Worm (Caenorhabditis elegans): ENCODE data around the gene mboa-1.

Gene mboa-1

DNA sequence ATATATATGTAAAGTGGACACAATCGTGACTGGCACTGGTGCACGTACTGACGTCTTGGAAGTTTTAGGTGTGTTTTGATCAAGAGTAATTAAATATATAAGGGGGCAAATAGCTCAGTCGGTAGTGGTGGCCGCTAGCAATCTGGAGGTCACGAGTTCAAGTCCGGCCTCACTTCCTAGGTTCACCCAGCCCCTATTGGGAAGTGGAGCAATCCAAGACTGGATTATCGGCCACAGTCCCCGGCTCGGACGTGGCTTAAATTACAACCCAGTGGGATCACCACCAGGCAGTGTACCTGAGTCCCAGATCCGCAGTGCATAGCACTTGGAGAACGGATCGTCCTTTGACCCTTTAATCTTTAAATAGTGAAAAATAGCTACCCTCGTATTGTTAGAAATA lies 33.5 kb upstream of the mboa-1 start:
- TF ChIP-seq sox-2 (GFP tag; IDR thresholded peaks at IDR 0.05) (no peak), hlh-6 (tag; optimal IDR thresholded peaks at IDR 0.05) (no peak), K02D7.2 (tag; optimal IDR thresholded peaks at IDR 0.05) (no peak), ahr-1 (tag; optimal IDR thresholded peaks at IDR 0.05) (no peak)

- TF ChIP-seq ceh-30 (tag; optimal IDR thresholded peaks at IDR 0.05) (no peak), elt-4 (tag; optimal IDR thresholded peaks at IDR 0.05) (no peak), odd-2 (tag; optimal IDR thresholded peaks at IDR 0.05) (no peak), tbx-7 (tag; optimal IDR thresholded peaks at IDR 0.05) (no peak)
Observed at ce11 chrX:15997926-15998325, 32.7 kb upstream of the mboa-1 start.

- TF ChIP-seq C08G9.2 (tag; optimal IDR thresholded peaks at IDR 0.05): no peak
- TF ChIP-seq elt-2 (tag; optimal IDR thresholded peaks at IDR 0.05): no peak
- no peak for TF ChIP-seq C38D4.7 (GFP tag; optimal IDR thresholded peaks at IDR 0.05)
- TF ChIP-seq K02D7.2 (tag; optimal IDR thresholded peaks at IDR 0.05): no peak
- no peak for TF ChIP-seq che-1 (tag; optimal IDR thresholded peaks at IDR 0.05)
- no peak for TF ChIP-seq nhr-11 (tag; optimal IDR thresholded peaks at IDR 0.05)
- TF ChIP-seq ceh-18 (tag; optimal IDR thresholded peaks at IDR 0.05): no peak
- no peak for TF ChIP-seq hlh-6 (tag; optimal IDR thresholded peaks at IDR 0.05)
- no peak for TF ChIP-seq ceh-9 (tag; optimal IDR thresholded peaks at IDR 0.05)
- TF ChIP-seq nhr-232 (tag; optimal IDR thresholded peaks at IDR 0.05): no peak
- TF ChIP-seq ceh-6 (GFP tag; optimal IDR thresholded peaks at IDR 0.05): no peak
- no peak for TF ChIP-seq tbx-7 (tag; optimal IDR thresholded peaks at IDR 0.05)
- no peak for TF ChIP-seq sox-4 (tag; optimal IDR thresholded peaks at IDR 0.05)
- TF ChIP-seq syd-9 (tag; optimal IDR thresholded peaks at IDR 0.05): no peak
- TF ChIP-seq ceh-31 (tag; optimal IDR thresholded peaks at IDR 0.05): no peak
Observed at ce11 chrX:16002794-16003193, 27.8 kb upstream of the mboa-1 start.

ce11 chrX:16006529-16006928 lies 24.1 kb upstream of the mboa-1 start, which contains the start of gene C09G1.4:
Gene C09G1.4, minus strand, starts transcription at chrX:16006629.
- TF ChIP-seq zip-5 (tag; optimal IDR thresholded peaks at IDR 0.05) (no peak), eyg-1 (tag; optimal IDR thresholded peaks at IDR 0.05) (no peak), ceh-18 (tag; optimal IDR thresholded peaks at IDR 0.05) (no peak), fkh-6 (tag; optimal IDR thresholded peaks at IDR 0.05) (no peak), Y22D7AL.16 (tag; optimal IDR thresholded peaks at IDR 0.05) (no peak), hlh-6 (tag; optimal IDR thresholded peaks at IDR 0.05) (no peak)

DNA sequence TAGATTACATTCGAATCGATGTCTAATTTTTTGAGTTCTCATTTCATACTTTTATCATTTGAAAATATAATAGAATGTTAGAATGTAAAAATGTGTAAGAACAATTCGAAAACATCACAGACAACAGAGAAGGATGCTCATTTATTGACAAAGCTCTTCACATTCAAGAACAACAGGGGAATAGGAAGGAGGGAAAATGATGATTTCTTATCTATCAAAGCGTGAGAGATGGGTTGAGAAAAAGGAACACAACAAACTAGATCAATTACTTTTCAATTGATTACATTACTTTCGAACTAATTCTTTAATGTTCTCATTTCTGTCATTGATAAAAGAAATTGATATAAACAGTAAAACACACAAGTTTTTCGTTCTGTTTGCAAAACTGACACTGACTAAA lies 13.8 kb upstream of the mboa-1 start, which contains the start of the genes VB0395L.1 and nhx-1:
Gene VB0395L.1 (minus strand): TSS at position 186 of the 400 bp plus-strand sequence.
Gene nhx-1 (plus strand): TSS at position 326 of the 400 bp plus-strand sequence.
- TF ChIP-seq pqm-1 (tag; optimal IDR thresholded peaks at IDR 0.05) (no peak), hlh-15 (tag; optimal IDR thresholded peaks at IDR 0.05) (no peak), syd-9 (tag; optimal IDR thresholded peaks at IDR 0.05) (no peak), npax-4 (tag; optimal IDR thresholded peaks at IDR 0.05) (no peak), pag-3 (tag; optimal IDR thresholded peaks at IDR 0.05; ENCODE audit: borderline replicate concordance) (no peak), odd-2 (tag; optimal IDR thresholded peaks at IDR 0.05) (no peak), unc-42 (tag; optimal IDR thresholded peaks at IDR 0.05) (no peak), elt-2 (tag; optimal IDR thresholded peaks at IDR 0.05) (no peak), ceh-22 (tag; optimal IDR thresholded peaks at IDR 0.05) (no peak), nhr-11 (tag; optimal IDR thresholded peaks at IDR 0.05) (no peak), C38D4.7 (GFP tag; optimal IDR thresholded peaks at IDR 0.05) (no peak), ahr-1 (tag; optimal IDR thresholded peaks at IDR 0.05) (no peak), gmeb-2 (tag; optimal IDR thresholded peaks at IDR 0.05) (no peak), K09A11.1 (tag; optimal IDR thresholded peaks at IDR 0.05; ENCODE audit: insufficient read depth) (no peak), ceh-31 (tag; optimal IDR thresholded peaks at IDR 0.05) (no peak)

DNA sequence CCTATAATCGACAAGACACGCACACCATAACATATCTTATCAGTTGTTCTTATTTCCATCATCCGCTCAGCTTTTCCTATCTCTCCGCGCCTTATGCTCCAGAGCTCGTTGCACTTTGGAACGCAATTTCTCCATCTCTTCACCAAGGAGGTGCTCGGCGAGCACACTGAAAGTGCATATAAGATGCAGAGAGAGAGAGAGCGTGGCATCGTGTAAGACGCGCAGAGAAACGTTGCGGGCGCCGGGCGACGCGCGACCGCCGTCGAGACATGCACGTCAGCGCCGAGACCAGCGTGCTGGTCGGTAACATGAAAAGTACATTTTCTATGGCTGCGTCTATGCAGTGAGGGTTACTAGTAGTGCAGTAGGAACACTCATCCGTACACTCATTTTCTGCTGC lies 6.0 kb upstream of the mboa-1 start:
- TF ChIP-seq ceh-31 (tag; optimal IDR thresholded peaks at IDR 0.05): peak; percentile 23
- no peak for TF ChIP-seq hlh-6 (tag; optimal IDR thresholded peaks at IDR 0.05)
- TF ChIP-seq ceh-18 (tag; optimal IDR thresholded peaks at IDR 0.05): peak; percentile 3
- TF ChIP-seq dve-1 (tag; optimal IDR thresholded peaks at IDR 0.05): no peak
- no peak for TF ChIP-seq C38D4.7 (GFP tag; optimal IDR thresholded peaks at IDR 0.05)
- TF ChIP-seq sdc-2 (tag; optimal IDR thresholded peaks at IDR 0.05): peak; percentile 34
